Fruit fly (Drosophila melanogaster) whole organism, wandering third instar larva: Measurements from ENCODE around the gene Rox8.
A peak's percentile ranks its signal among the peaks of the same experiment; 100 is the strongest.

ENCODE experiments used
- CG9705 ChIP-seq: fragments of 200-800 bp; sonication (Bioruptor generic); optimal IDR thresholded peaks from 2 replicates; lab custom pipeline; 2018; ENCODE audit warnings: missing biosample characterization, mild to moderate bottlenecking, missing genetic modification characterization
- Dfd ChIP-seq: fragments of >200 bp; optimal IDR thresholded peaks from 2 replicates; lab custom pipeline; 2017; ENCODE audit warnings: missing biosample characterization, missing genetic modification characterization
- br ChIP-seq: fragments of 200-800 bp; sonication (Bioruptor generic); optimal IDR thresholded peaks from 2 replicates; lab custom pipeline; 2016; ENCODE audit warnings: missing biosample characterization, missing genetic modification characterization
- fru ChIP-seq: fragments of 200-800 bp; sonication (Bioruptor generic); optimal IDR thresholded peaks from 3 replicates; lab custom pipeline; 2016; ENCODE audit warnings: missing biosample characterization, mild to moderate bottlenecking, missing genetic modification characterization
- h ChIP-seq: fragments of 200-800 bp; sonication (Bioruptor generic); optimal IDR thresholded peaks from 3 replicates; lab custom pipeline; 2016; ENCODE audit warnings: missing biosample characterization, mild to moderate bottlenecking, missing genetic modification characterization
- jim ChIP-seq: fragments of 175-275, 200-325 bp; sonication (Bioruptor generic); optimal IDR thresholded peaks from 2 replicates; lab custom pipeline; 2016; ENCODE audit warnings: missing biosample characterization, mild to moderate bottlenecking, missing genetic modification characterization
- lola ChIP-seq: fragments of >200 bp; optimal IDR thresholded peaks from 2 replicates; lab custom pipeline; 2017; ENCODE audit warnings: missing biosample characterization, missing genetic modification characterization
- psq ChIP-seq: fragments of 200-800 bp; sonication (Bioruptor generic); optimal IDR thresholded peaks from 3 replicates; lab custom pipeline; 2017; ENCODE audit warnings: missing biosample characterization, mild to moderate bottlenecking, missing genetic modification characterization, moderate library complexity
- rgr ChIP-seq: fragments of 200-800 bp; sonication (Bioruptor generic); optimal IDR thresholded peaks from 3 replicates; lab custom pipeline; 2016; ENCODE audit warnings: missing biosample characterization, mild to moderate bottlenecking, missing genetic modification characterization
- sage ChIP-seq: fragments of 200-800 bp; sonication (Bioruptor generic); optimal IDR thresholded peaks from 2 replicates; lab custom pipeline; 2016; ENCODE audit warnings: missing biosample characterization, mild to moderate bottlenecking, missing genetic modification characterization
- tai ChIP-seq: sonication (Bioruptor generic); optimal IDR thresholded peaks from 2 replicates; lab custom pipeline; 2016; ENCODE audit warnings: missing biosample characterization, missing genetic modification characterization

DNA sequence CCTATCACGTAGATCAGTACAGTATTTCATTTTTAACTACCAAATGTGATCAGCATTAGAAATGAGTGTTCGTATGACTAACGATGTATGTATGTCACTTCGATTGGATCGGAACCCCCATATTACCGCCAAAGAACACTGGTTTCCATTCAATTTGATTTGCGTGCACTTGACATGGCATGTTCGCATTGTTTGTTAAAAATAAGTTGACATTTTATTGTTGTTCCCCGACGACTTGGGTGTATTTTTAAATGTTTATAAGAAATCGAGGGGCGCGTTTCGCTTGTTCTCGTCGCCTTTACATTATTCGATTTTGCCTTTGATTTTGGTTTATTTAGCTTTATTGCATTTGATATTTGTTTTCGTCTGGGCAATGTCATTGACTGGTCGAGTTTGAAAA, 32.6 kb downstream of the Rox8 start:
- TF ChIP-seq tai (no peak), lola (no peak), h (no peak), psq (no peak), rgr (GFP tag; lab: Kevin White, UChicago) (peak; percentile 7), br (GFP tag; lab: Kevin White, UChicago) (no peak), Dfd (GFP tag; lab: Kevin White, UChicago) (no peak), sage (GFP tag; lab: Kevin White, UChicago) (no peak), jim (GFP tag; lab: Kevin White, UChicago) (no peak), CG9705 (GFP tag; lab: Kevin White, UChicago) (no peak), fru (GFP tag; lab: Kevin White, UChicago) (no peak)
